Worm (Caenorhabditis elegans) whole organism, late embryonic: Measurements from ENCODE around the gene ilcr-2.

ENCODE experiments used
- K02D7.2 ChIP-seq: sonication (generic microtip); optimal IDR thresholded peaks from 2 replicates; lab custom pipeline; 2017; ENCODE audit warnings: mild to moderate bottlenecking, missing genetic modification characterization, missing compliant biosample characterization
- K09A11.1 ChIP-seq: sonication (generic microtip); optimal IDR thresholded peaks from 2 replicates; lab custom pipeline; 2017; ENCODE audit warnings: antibody characterized with exemption, mild to moderate bottlenecking, missing genetic modification characterization, missing compliant biosample characterization; ENCODE audit not compliant: insufficient read depth
- T23F11.4 ChIP-seq: fragments of 200-800 bp; sonication (Bioruptor generic); optimal IDR thresholded peaks from 2 replicates; lab custom pipeline; 2018; ENCODE audit warnings: mild to moderate bottlenecking, missing genetic modification characterization, missing compliant biosample characterization
- ahr-1 ChIP-seq: sonication (generic microtip); optimal IDR thresholded peaks from 2 replicates; lab custom pipeline; 2016; ENCODE audit warnings: missing genetic modification characterization, missing compliant biosample characterization
- ama-1 ChIP-seq: fragments of 150-350 bp; optimal IDR thresholded peaks from 2 replicates; lab custom pipeline; 2014
- ceh-14 ChIP-seq: sonication (generic microtip); optimal IDR thresholded peaks from 2 replicates; lab custom pipeline; 2016; ENCODE audit warnings: missing genotype, missing genetic modification characterization, missing compliant biosample characterization
- ceh-18 ChIP-seq: sonication (generic microtip); optimal IDR thresholded peaks from 2 replicates; lab custom pipeline; 2016; ENCODE audit warnings: missing genetic modification characterization, missing compliant biosample characterization
- ceh-2 ChIP-seq: sonication (generic microtip); optimal IDR thresholded peaks from 2 replicates; lab custom pipeline; 2016; ENCODE audit warnings: missing genotype, missing genetic modification characterization, missing compliant biosample characterization
- ceh-24 ChIP-seq: sonication (generic microtip); optimal IDR thresholded peaks from 2 replicates; lab custom pipeline; 2016; ENCODE audit warnings: mild to moderate bottlenecking, missing genetic modification characterization, missing compliant biosample characterization
- ceh-31 ChIP-seq: sonication (generic microtip); optimal IDR thresholded peaks from 2 replicates; lab custom pipeline; 2016; ENCODE audit warnings: missing genetic modification characterization, missing compliant biosample characterization
- ceh-34 ChIP-seq: sonication (generic microtip); optimal IDR thresholded peaks from 2 replicates; lab custom pipeline; 2016; ENCODE audit warnings: mild to moderate bottlenecking, missing genetic modification characterization, missing compliant biosample characterization
- ceh-9 ChIP-seq: sonication (generic microtip); optimal IDR thresholded peaks from 2 replicates; lab custom pipeline; 2016; ENCODE audit warnings: mild to moderate bottlenecking, missing genetic modification characterization, inconsistent platforms, missing compliant biosample characterization
- che-1 ChIP-seq: sonication (generic microtip); optimal IDR thresholded peaks from 2 replicates; lab custom pipeline; 2016; ENCODE audit warnings: mild to moderate bottlenecking, missing genetic modification characterization, missing compliant biosample characterization
- dve-1 ChIP-seq: sonication (generic microtip); optimal IDR thresholded peaks from 2 replicates; lab custom pipeline; 2017; ENCODE audit warnings: antibody characterized with exemption, mild to moderate bottlenecking, missing genetic modification characterization, missing compliant biosample characterization
- elt-2 ChIP-seq: sonication (generic microtip); optimal IDR thresholded peaks from 2 replicates; lab custom pipeline; 2016; ENCODE audit warnings: missing genetic modification reagents, missing genetic modification characterization, missing compliant biosample characterization
- ets-4 ChIP-seq: sonication (generic microtip); optimal IDR thresholded peaks from 2 replicates; lab custom pipeline; 2016; ENCODE audit warnings: missing genetic modification characterization, missing compliant biosample characterization
- eyg-1 ChIP-seq: sonication (generic microtip); optimal IDR thresholded peaks from 2 replicates; lab custom pipeline; 2016; ENCODE audit warnings: missing genotype, missing genetic modification characterization, missing compliant biosample characterization
- fax-1 ChIP-seq: sonication (generic microtip); optimal IDR thresholded peaks from 2 replicates; lab custom pipeline; 2016; ENCODE audit warnings: missing genotype, missing genetic modification characterization, missing compliant biosample characterization
- fkh-10 ChIP-seq: fragments of 150-350 bp; optimal IDR thresholded peaks from 2 replicates; lab custom pipeline; 2014; ENCODE audit warnings: missing biosample characterization, missing genetic modification reagents, missing genetic modification characterization
- hlh-15 ChIP-seq: sonication (generic microtip); optimal IDR thresholded peaks from 2 replicates; lab custom pipeline; 2016; ENCODE audit warnings: missing genetic modification characterization, missing compliant biosample characterization
- hlh-30 ChIP-seq: sonication (generic microtip); optimal IDR thresholded peaks from 2 replicates; lab custom pipeline; 2017; ENCODE audit warnings: antibody characterized with exemption, missing genetic modification characterization, missing compliant biosample characterization; ENCODE audit not compliant: insufficient read depth
- hlh-8 ChIP-seq: sonication (generic microtip); optimal IDR thresholded peaks from 2 replicates; lab custom pipeline; 2016; ENCODE audit warnings: missing genotype, missing genetic modification characterization, missing compliant biosample characterization
- lim-6 ChIP-seq: sonication (generic microtip); optimal IDR thresholded peaks from 2 replicates; lab custom pipeline; 2016; ENCODE audit warnings: missing genetic modification characterization, missing compliant biosample characterization
- mec-3 ChIP-seq: sonication (generic microtip); optimal IDR thresholded peaks from 2 replicates; lab custom pipeline; 2016; ENCODE audit warnings: borderline replicate concordance, missing genetic modification characterization, missing compliant biosample characterization
- nfya-1 ChIP-seq: sonication (generic microtip); optimal IDR thresholded peaks from 2 replicates; lab custom pipeline; 2017; ENCODE audit warnings: missing genetic modification characterization, mild to moderate bottlenecking, missing compliant biosample characterization, antibody characterized with exemption, moderate library complexity
- nhr-11 ChIP-seq: fragments of 150-350 bp; optimal IDR thresholded peaks from 2 replicates; lab custom pipeline; 2014; ENCODE audit warnings: missing biosample characterization, missing genetic modification characterization
- npax-4 ChIP-seq: sonication (generic microtip); optimal IDR thresholded peaks from 2 replicates; lab custom pipeline; 2016; ENCODE audit warnings: missing genetic modification characterization, missing compliant biosample characterization
- pha-2 ChIP-seq: sonication (generic microtip); optimal IDR thresholded peaks from 2 replicates; lab custom pipeline; 2017; ENCODE audit warnings: mild to moderate bottlenecking, missing genetic modification characterization, missing compliant biosample characterization
- pqm-1 ChIP-seq: sonication (generic microtip); optimal IDR thresholded peaks from 2 replicates; lab custom pipeline; 2016; ENCODE audit warnings: missing genetic modification characterization, missing compliant biosample characterization
- ref-2 ChIP-seq: sonication (generic microtip); optimal IDR thresholded peaks from 2 replicates; lab custom pipeline; 2016; ENCODE audit warnings: missing genetic modification characterization, missing compliant biosample characterization
- sox-2 ChIP-seq: fragments of 200-800 bp; sonication (Bioruptor generic); IDR thresholded peaks from 2 replicates; pipeline ENCODE4 v1.3.6; 2022; ENCODE audit warnings: missing genetic modification reagents, missing genetic modification characterization, missing compliant biosample characterization
- sox-4 ChIP-seq: sonication (generic microtip); optimal IDR thresholded peaks from 2 replicates; lab custom pipeline; 2017; ENCODE audit warnings: mild to moderate bottlenecking, missing genetic modification characterization, inconsistent platforms, missing compliant biosample characterization
- syd-9 ChIP-seq: sonication (generic microtip); optimal IDR thresholded peaks from 2 replicates; lab custom pipeline; 2016; ENCODE audit warnings: mild to moderate bottlenecking, missing genetic modification characterization, moderate library complexity, missing compliant biosample characterization
- tbx-2 ChIP-seq: sonication (generic microtip); optimal IDR thresholded peaks from 2 replicates; lab custom pipeline; 2016; ENCODE audit warnings: missing genetic modification characterization, missing compliant biosample characterization
- unc-42 ChIP-seq: sonication (generic microtip); optimal IDR thresholded peaks from 2 replicates; lab custom pipeline; 2016; ENCODE audit warnings: missing genotype, missing genetic modification characterization, missing compliant biosample characterization
- unc-55 ChIP-seq: sonication (generic microtip); optimal IDR thresholded peaks from 2 replicates; lab custom pipeline; 2017; ENCODE audit warnings: missing biosample characterization, missing genetic modification reagents, missing genetic modification characterization
- unc-86 ChIP-seq: sonication (generic microtip); optimal IDR thresholded peaks from 2 replicates; lab custom pipeline; 2016; ENCODE audit warnings: missing genetic modification characterization, missing compliant biosample characterization
- zip-5 ChIP-seq: sonication (generic microtip); optimal IDR thresholded peaks from 2 replicates; lab custom pipeline; 2016; ENCODE audit warnings: missing genetic modification characterization, missing compliant biosample characterization
- ztf-16 ChIP-seq: sonication (generic microtip); optimal IDR thresholded peaks from 2 replicates; lab custom pipeline; 2017; ENCODE audit warnings: missing genetic modification characterization, missing compliant biosample characterization

Gene ilcr-2

ce11 chrII:5496375-5496774, 21.3 kb downstream of the ilcr-2 start, which contains the start of gene F12A10.1:
F12A10.1 (plus strand) TSS chrII:5496540.
- no peak for TF ChIP-seq ceh-14 (tag; lab: Kevin White, UChicago)
- no peak for TF ChIP-seq tbx-2 (tag; lab: Kevin White, UChicago)
- no peak for TF ChIP-seq fax-1
- no peak for TF ChIP-seq hlh-8 (tag; lab: Kevin White, UChicago)
- TF ChIP-seq sox-2 (GFP tag; lab: Robert Waterston, UW): no peak
- TF ChIP-seq ceh-24 (tag; lab: Kevin White, UChicago): no peak
- TF ChIP-seq npax-4 (tag; lab: Kevin White, UChicago): no peak
- no peak for TF ChIP-seq pha-2 (tag; lab: Kevin White, UChicago)
- TF ChIP-seq dve-1 (tag; lab: Kevin White, UChicago): no peak
- TF ChIP-seq lim-6 (tag; lab: Kevin White, UChicago): no peak
- no peak for TF ChIP-seq zip-5 (tag; lab: Kevin White, UChicago)
- no peak for TF ChIP-seq unc-55 (GFP tag; lab: Kevin White, UChicago)
- no peak for TF ChIP-seq hlh-15 (tag; lab: Kevin White, UChicago)
- no peak for TF ChIP-seq syd-9
- TF ChIP-seq ama-1 (lab: Kevin White, UChicago): no peak

DNA sequence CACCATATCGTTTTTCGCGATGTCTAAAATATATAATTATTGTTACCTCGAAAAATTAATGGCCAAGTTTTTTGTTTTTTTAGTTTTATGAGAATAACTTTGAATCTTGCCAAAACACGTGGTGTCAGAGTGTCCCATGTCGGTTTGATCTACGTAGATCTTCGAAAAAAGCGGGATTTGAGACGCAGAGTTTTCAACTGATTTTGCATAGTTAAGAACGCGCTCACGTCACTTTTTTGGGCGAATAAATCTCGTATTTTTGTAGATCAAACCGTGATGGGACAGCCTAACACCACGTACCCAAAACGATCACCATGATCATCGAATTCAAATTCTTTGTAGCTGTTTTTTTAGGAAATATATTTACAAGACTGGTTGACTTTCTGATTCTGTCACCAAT, 22.5 kb downstream of the ilcr-2 start:
- TF ChIP-seq sox-4 (tag; lab: Kevin White, UChicago): no peak
- no peak for TF ChIP-seq ztf-16 (tag; lab: Kevin White, UChicago)
- TF ChIP-seq tbx-2 (tag; lab: Kevin White, UChicago): no peak
- no peak for TF ChIP-seq K09A11.1
- no peak for TF ChIP-seq ceh-18 (tag; lab: Kevin White, UChicago)
- no peak for TF ChIP-seq hlh-8 (tag; lab: Kevin White, UChicago)
- no peak for TF ChIP-seq nhr-11 (tag; lab: Kevin White, UChicago)
- TF ChIP-seq ahr-1 (tag; lab: Kevin White, UChicago): no peak
- no peak for TF ChIP-seq npax-4 (tag; lab: Kevin White, UChicago)
- TF ChIP-seq che-1 (tag; lab: Kevin White, UChicago): no peak

DNA sequence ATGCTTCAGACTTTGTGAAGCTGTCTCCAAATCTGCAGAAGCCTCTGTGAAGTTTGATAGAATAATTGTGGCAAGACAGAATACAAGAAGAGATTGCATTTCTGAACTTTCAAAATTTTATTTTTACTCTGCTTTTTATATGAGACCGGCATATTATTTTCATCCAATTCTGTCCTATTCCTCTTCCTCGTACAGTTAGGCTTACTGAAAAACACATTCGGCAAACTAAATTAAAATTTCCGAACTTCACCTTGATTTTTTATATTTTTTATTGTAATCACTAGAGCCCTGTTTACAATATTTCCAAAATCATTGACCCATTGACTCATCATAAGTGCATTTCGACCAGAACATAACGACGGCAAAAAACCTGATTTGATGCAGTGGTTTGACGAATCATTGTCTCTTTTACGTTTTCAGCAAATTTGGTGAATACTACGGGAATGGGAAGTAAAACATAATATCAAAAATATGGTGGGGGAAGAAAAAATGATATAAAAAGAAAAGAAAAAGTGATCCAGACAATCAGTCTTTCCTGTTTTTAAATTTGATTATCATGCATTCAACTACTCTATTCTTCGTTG, 23.2 kb downstream of the ilcr-2 start, which contains the start of the genes suex-1 and F12A10.9:
suex-1 (minus strand) TSS at position 101 of the 584 bp plus-strand sequence.
F12A10.9 (plus strand) TSS at position 534 of the 584 bp plus-strand sequence.
- TF ChIP-seq tbx-2 (tag; lab: Kevin White, UChicago) (no peak), unc-86 (tag; lab: Kevin White, UChicago) (no peak), sox-2 (GFP tag; lab: Robert Waterston, UW) (no peak), pqm-1 (tag; lab: Kevin White, UChicago) (no peak), T23F11.4 (GFP tag; lab: Kevin White, UChicago) (no peak), fkh-10 (no peak), ets-4 (tag; lab: Kevin White, UChicago) (no peak), eyg-1 (tag; lab: Kevin White, UChicago) (no peak), ceh-2 (tag; lab: Kevin White, UChicago) (no peak), ref-2 (tag; lab: Kevin White, UChicago) (no peak), hlh-30 (tag; lab: Kevin White, UChicago) (no peak), mec-3 (no peak), fax-1 (no peak), ama-1 (lab: Kevin White, UChicago) (no peak), ceh-14 (tag; lab: Kevin White, UChicago) (no peak), K02D7.2 (tag; lab: Kevin White, UChicago) (no peak), unc-42 (tag; lab: Kevin White, UChicago) (no peak)

ce11 chrII:5500470-5500869, 25.4 kb downstream of the ilcr-2 start, which contains the start of gene fzy-1:
fzy-1 (plus strand) TSS chrII:5500770.
- no peak for TF ChIP-seq ceh-31
- TF ChIP-seq K02D7.2 (tag; lab: Kevin White, UChicago): no peak
- TF ChIP-seq elt-2 (tag; lab: Kevin White, UChicago): no peak
- no peak for TF ChIP-seq ceh-9
- TF ChIP-seq sox-4 (tag; lab: Kevin White, UChicago): no peak
- TF ChIP-seq nfya-1: no peak
- TF ChIP-seq ceh-34 (tag; lab: Kevin White, UChicago): no peak
- no peak for TF ChIP-seq ets-4 (tag; lab: Kevin White, UChicago)
- no peak for TF ChIP-seq T23F11.4 (GFP tag; lab: Kevin White, UChicago)
